Worm (Caenorhabditis elegans): Measurements from ENCODE around the gene W03C9.1.

W03C9.1 gene

DNA sequence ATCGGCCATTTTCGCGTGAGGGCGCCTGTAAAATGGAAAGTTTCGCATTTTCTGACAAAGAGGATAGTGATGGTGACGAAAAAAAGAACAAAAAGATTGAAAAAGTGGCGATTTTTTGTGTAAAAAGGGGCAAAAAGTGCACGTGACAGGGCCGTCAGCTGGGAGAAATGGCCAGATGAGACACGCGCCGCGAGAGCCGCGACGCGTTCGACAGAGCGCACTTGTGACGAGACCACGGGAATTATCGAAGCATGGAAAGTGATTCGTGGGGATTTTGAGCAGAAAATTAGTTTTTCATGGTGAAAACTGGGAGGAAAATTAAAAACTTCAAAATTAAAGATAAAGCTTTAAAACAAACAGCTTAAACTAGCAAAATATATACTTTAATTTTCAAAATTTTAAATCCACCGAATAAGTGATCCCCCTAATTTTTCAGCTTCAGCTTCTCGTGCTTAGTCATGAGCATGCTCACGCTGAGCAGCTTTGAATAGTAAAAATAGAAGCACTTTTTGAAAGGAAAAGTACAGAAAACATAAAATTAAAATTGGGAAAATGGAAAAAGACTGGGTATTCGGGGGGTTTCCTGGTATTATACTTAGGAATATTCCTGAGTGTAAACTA, 5.7 kb upstream of the W03C9.1 start, which contains the start of gene W03C9.5:
Gene W03C9.5, minus strand, starts transcription at position 38 of the 621 bp plus-strand sequence.
- TF ChIP-seq snpc-4 (tag; optimal IDR thresholded peaks at IDR 0.05) (peak; percentile 83), ceh-82 (tag; optimal IDR thresholded peaks at IDR 0.05) (peak; percentile 17), elt-2 (tag; optimal IDR thresholded peaks at IDR 0.05) (peak; percentile 77), ama-1 (optimal IDR thresholded peaks at IDR 0.05) (peak; percentile 55), pha-4 (tag; optimal IDR thresholded peaks at IDR 0.05) (peak; percentile 94), ZK546.5 (tag; optimal IDR thresholded peaks at IDR 0.05) (peak; percentile 12), ceh-9 (tag; optimal IDR thresholded peaks at IDR 0.05) (no peak), nhr-12 (tag; optimal IDR thresholded peaks at IDR 0.05) (no peak), ztf-11 (tag; optimal IDR thresholded peaks at IDR 0.05) (no peak), nhr-28 (tag; optimal IDR thresholded peaks at IDR 0.05) (peak; percentile 37), pqm-1 (tag; optimal IDR thresholded peaks at IDR 0.05) (peak; percentile 35), nhr-77 (tag; optimal IDR thresholded peaks at IDR 0.05) (peak; percentile 27), lin-39 (tag; optimal IDR thresholded peaks at IDR 0.05) (peak; percentile 95), elt-3 (tag; optimal IDR thresholded peaks at IDR 0.05) (peak in 1 of 3 experiments; percentile 63), daf-12 (tag; optimal IDR thresholded peaks at IDR 0.05) (no peak), fkh-2 (tag; optimal IDR thresholded peaks at IDR 0.05) (no peak), nhr-11 (tag; optimal IDR thresholded peaks at IDR 0.05) (peak; percentile 89), hmg-11 (tag; optimal IDR thresholded peaks at IDR 0.05) (peak; percentile 20), unc-39 (tag; optimal IDR thresholded peaks at IDR 0.05) (no peak), fos-1 (tag; optimal IDR thresholded peaks at IDR 0.05) (peak; percentile 22), jun-1 (tag; optimal IDR thresholded peaks at IDR 0.05) (peak; percentile 93), nhr-43 (tag; optimal IDR thresholded peaks at IDR 0.05; ENCODE audit: poor library complexity, severe bottlenecking) (peak; percentile 77), lin-15B (tag; optimal IDR thresholded peaks at IDR 0.05) (peak; percentile 98), unc-62 (GFP tag; optimal IDR thresholded peaks at IDR 0.05) (peak; percentile 71), nhr-76 (tag; optimal IDR thresholded peaks at IDR 0.05) (peak; percentile 36), sea-2 (GFP tag; optimal IDR thresholded peaks at IDR 0.05) (no peak), mdl-1 (tag; optimal IDR thresholded peaks at IDR 0.05) (peak; percentile 79), ceh-28 (tag; optimal IDR thresholded peaks at IDR 0.05) (peak; percentile 65), tbx-2 (tag; optimal IDR thresholded peaks at IDR 0.05) (peak; percentile 54), eor-1 (tag; optimal IDR thresholded peaks at IDR 0.05) (no peak), ztf-4 (tag; optimal IDR thresholded peaks at IDR 0.05) (no peak), nhr-67 (tag; optimal IDR thresholded peaks at IDR 0.05) (no peak), R02D3.7 (tag; optimal IDR thresholded peaks at IDR 0.05) (peak; percentile 78), skn-1 (tag; optimal IDR thresholded peaks at IDR 0.05) (peak; percentile 63), fkh-10 (GFP tag; optimal IDR thresholded peaks at IDR 0.05) (peak; percentile 87), elt-1 (tag; optimal IDR thresholded peaks at IDR 0.05) (peak; percentile 29), lsy-12 (tag; optimal IDR thresholded peaks at IDR 0.05) (peak; percentile 91), nfya-1 (tag; optimal IDR thresholded peaks at IDR 0.05; ENCODE audit: insufficient read depth) (peak; percentile 95), nhr-25 (tag; optimal IDR thresholded peaks at IDR 0.05) (peak; percentile 97), nhr-23 (tag; optimal IDR thresholded peaks at IDR 0.05) (peak; percentile 86), zag-1 (tag; optimal IDR thresholded peaks at IDR 0.05) (peak; percentile 51), nhr-237 (tag; optimal IDR thresholded peaks at IDR 0.05) (no peak), egl-27 (tag; optimal IDR thresholded peaks at IDR 0.05) (peak; percentile 57), mml-1 (tag; optimal IDR thresholded peaks at IDR 0.05) (no peak), aly-2 (tag; optimal IDR thresholded peaks at IDR 0.05) (no peak), ceh-16 (tag; optimal IDR thresholded peaks at IDR 0.05) (no peak), egl-5 (tag; optimal IDR thresholded peaks at IDR 0.05) (peak; percentile 69)

Data from whole organism, L3 larva.